Fruit fly (Drosophila melanogaster) whole organism, embryonic: Measurements from ENCODE around the gene sti.
A peak's percentile ranks its signal among the peaks of the same experiment; 100 is the strongest.

ENCODE experiments used
- Bdp1 ChIP-seq: fragments of 200-800 bp; sonication (Bioruptor generic); optimal IDR thresholded peaks from 3 replicates; lab custom pipeline; 2016; ENCODE audit warnings: missing biosample characterization, missing genetic modification characterization
- CG10209 ChIP-seq: fragments of 200-800 bp; sonication (Bioruptor generic); optimal IDR thresholded peaks from 3 replicates; lab custom pipeline; 2017; ENCODE audit warnings: missing biosample characterization, mild to moderate bottlenecking, missing genetic modification characterization, missing genetic modification reagents
- CG10267 ChIP-seq: fragments of 200-800 bp; sonication (Bioruptor generic); optimal IDR thresholded peaks from 2 replicates; lab custom pipeline; 2018; ENCODE audit warnings: missing biosample characterization, mild to moderate bottlenecking, missing genetic modification characterization, moderate library complexity
- CG11247 ChIP-seq: fragments of 200-800 bp; sonication (Bioruptor generic); IDR thresholded peaks from 2 replicates; pipeline ENCODE4 v1.3.6; 2022; ENCODE audit warnings: missing biosample characterization, missing genetic modification characterization
- CG12104 ChIP-seq: fragments of 200-800 bp; sonication (Bioruptor generic); optimal IDR thresholded peaks from 3 replicates; lab custom pipeline; 2016; ENCODE audit warnings: missing biosample characterization, missing genetic modification characterization
- CG12391 ChIP-seq: fragments of 200-800 bp; sonication (Bioruptor generic); optimal IDR thresholded peaks from 3 replicates; lab custom pipeline; 2018; ENCODE audit warnings: missing biosample characterization, mild to moderate bottlenecking, missing genetic modification characterization, moderate library complexity
- CG13894 ChIP-seq: fragments of 200-800 bp; sonication (Bioruptor generic); optimal IDR thresholded peaks from 3 replicates; lab custom pipeline; 2018; ENCODE audit warnings: missing biosample characterization, mild to moderate bottlenecking, missing genetic modification characterization, moderate library complexity
- CG14050 ChIP-seq: fragments of 200-800 bp; sonication (Bioruptor generic); IDR thresholded peaks from 3 replicates; pipeline ENCODE4 v1.3.6; 2022; ENCODE audit warnings: missing biosample characterization, missing genetic modification characterization
- CG17359 ChIP-seq: fragments of 200-800 bp; sonication (Bioruptor generic); optimal IDR thresholded peaks from 3 replicates; lab custom pipeline; 2018; ENCODE audit warnings: missing biosample characterization, mild to moderate bottlenecking, missing genetic modification characterization, moderate library complexity
- CG17361 ChIP-seq: fragments of 200-800 bp; sonication (Bioruptor generic); IDR thresholded peaks from 3 replicates; pipeline ENCODE4 v1.3.6; 2022; ENCODE audit warnings: missing biosample characterization, missing genetic modification characterization
- CG17612 ChIP-seq: fragments of 200-800 bp; sonication (Bioruptor generic); IDR thresholded peaks from 2 replicates; pipeline ENCODE4 v1.3.6; 2022; ENCODE audit warnings: missing biosample characterization, missing genetic modification characterization
- CG2129 ChIP-seq: fragments of 200-800 bp; sonication (Bioruptor generic); IDR thresholded peaks from 2 replicates; pipeline ENCODE4 v1.3.6; 2022; ENCODE audit warnings: missing biosample characterization, missing genetic modification characterization; ENCODE audit not compliant: partially characterized antibody
- CG3065 ChIP-seq: fragments of 200-800 bp; sonication (Bioruptor generic); optimal IDR thresholded peaks from 2 replicates; lab custom pipeline; 2016; ENCODE audit warnings: missing biosample characterization, missing genetic modification characterization
- CG32772 ChIP-seq: fragments of 200-800 bp; sonication (Bioruptor generic); IDR thresholded peaks from 2 replicates; pipeline ENCODE4 v1.3.6; 2022; ENCODE audit warnings: missing biosample characterization, missing genetic modification characterization
- CG34224 ChIP-seq: fragments of 200-800 bp; sonication (Bioruptor generic); IDR thresholded peaks from 3 replicates; pipeline ENCODE4 v1.3.6; 2022; ENCODE audit warnings: missing biosample characterization, missing genetic modification characterization; ENCODE audit not compliant: partially characterized antibody
- CG4328 ChIP-seq: fragments of 200-800 bp; sonication (Bioruptor generic); optimal IDR thresholded peaks from 3 replicates; lab custom pipeline; 2017; ENCODE audit warnings: missing biosample characterization, missing genetic modification reagents, missing genetic modification characterization
- CG4820 ChIP-seq: fragments of 200-800 bp; sonication (Bioruptor generic); optimal IDR thresholded peaks from 3 replicates; lab custom pipeline; 2016; ENCODE audit warnings: missing biosample characterization, missing genetic modification characterization
- CG6254 ChIP-seq: fragments of 200-800 bp; sonication (Bioruptor generic); optimal IDR thresholded peaks from 3 replicates; lab custom pipeline; 2017; ENCODE audit warnings: mild to moderate bottlenecking, missing biosample characterization, missing genetic modification reagents, missing genetic modification characterization
- CG6683 ChIP-seq: fragments of 200-800 bp; sonication (Bioruptor generic); optimal IDR thresholded peaks from 2 replicates; lab custom pipeline; 2017; ENCODE audit warnings: missing biosample characterization, mild to moderate bottlenecking, missing genetic modification characterization, missing genetic modification reagents
- CG6689 ChIP-seq: fragments of 200-800 bp; sonication (Bioruptor generic); IDR thresholded peaks from 2 replicates; pipeline ENCODE4 v1.3.6; 2022; ENCODE audit warnings: missing biosample characterization, missing genetic modification characterization
- CG6765 ChIP-seq: fragments of 200-800 bp; sonication (Bioruptor generic); optimal IDR thresholded peaks from 3 replicates; lab custom pipeline; 2017; ENCODE audit warnings: missing biosample characterization, mild to moderate bottlenecking, missing genetic modification characterization
- CG7839 ChIP-seq: fragments of 200-800 bp; sonication (Bioruptor generic); optimal IDR thresholded peaks from 3 replicates; lab custom pipeline; 2018; ENCODE audit warnings: missing biosample characterization, mild to moderate bottlenecking, missing genetic modification characterization, moderate library complexity
- Doc2 ChIP-seq: fragments of 200-800 bp; sonication (Bioruptor generic); IDR thresholded peaks from 2 replicates; pipeline ENCODE4 v1.3.6; 2022; ENCODE audit warnings: missing biosample characterization, missing genetic modification characterization
- Doc3 ChIP-seq: fragments of 200-800 bp; sonication (Bioruptor generic); IDR thresholded peaks from 3 replicates; pipeline ENCODE4 v1.3.6; 2022; ENCODE audit warnings: missing biosample characterization, missing genetic modification characterization; ENCODE audit not compliant: partially characterized antibody
- Fer1 ChIP-seq: fragments of 200-800 bp; sonication (Bioruptor generic); optimal IDR thresholded peaks from 2 replicates; lab custom pipeline; 2017; ENCODE audit warnings: missing biosample characterization, mild to moderate bottlenecking, missing genetic modification characterization
- H15 ChIP-seq: fragments of 200-800 bp; sonication (Bioruptor generic); IDR thresholded peaks from 3 replicates; pipeline ENCODE4 v1.3.6; 2022; ENCODE audit warnings: missing biosample characterization, missing genetic modification characterization
- HLHmδ ChIP-seq: fragments of 200-800 bp; sonication (Bioruptor generic); optimal IDR thresholded peaks from 2 replicates; lab custom pipeline; 2018; ENCODE audit warnings: missing biosample characterization, mild to moderate bottlenecking, missing genetic modification characterization, moderate library complexity
- Hr39 ChIP-seq: fragments of >200 bp; optimal IDR thresholded peaks from 2 replicates; lab custom pipeline; 2017
- MESR4 ChIP-seq: fragments of 200-800 bp; sonication (Bioruptor generic); optimal IDR thresholded peaks from 2 replicates; lab custom pipeline; 2018; ENCODE audit warnings: missing biosample characterization, mild to moderate bottlenecking, missing genetic modification characterization, moderate library complexity
- Mes4 ChIP-seq: fragments of 200-800 bp; sonication (Bioruptor generic); optimal IDR thresholded peaks from 2 replicates; lab custom pipeline; 2016; ENCODE audit warnings: missing biosample characterization, missing genetic modification characterization
- NfI ChIP-seq: fragments of 200-800 bp; sonication (Bioruptor generic); optimal IDR thresholded peaks from 3 replicates; lab custom pipeline; 2018; ENCODE audit warnings: missing biosample characterization, mild to moderate bottlenecking, missing genetic modification characterization, moderate library complexity
- Spps ChIP-seq: fragments of 200-800 bp; sonication (Bioruptor generic); optimal IDR thresholded peaks from 2 replicates; lab custom pipeline; 2018; ENCODE audit warnings: missing biosample characterization, mild to moderate bottlenecking, missing genetic modification characterization
- Usf ChIP-seq: fragments of 200-800 bp; sonication (Bioruptor generic); optimal IDR thresholded peaks from 2 replicates; lab custom pipeline; 2017; ENCODE audit warnings: missing genotype, missing biosample characterization, missing genetic modification characterization
- ac ChIP-seq: fragments of 200-800 bp; sonication (Bioruptor generic); optimal IDR thresholded peaks from 3 replicates; lab custom pipeline; 2017; ENCODE audit warnings: missing biosample characterization, mild to moderate bottlenecking, missing genetic modification characterization
- bbx ChIP-seq: fragments of 200-800 bp; sonication (Bioruptor generic); IDR thresholded peaks from 2 replicates; pipeline ENCODE4 v1.3.6; 2022; ENCODE audit warnings: missing biosample characterization, missing genetic modification characterization; ENCODE audit not compliant: partially characterized antibody
- ems ChIP-seq: fragments of 200-800 bp; sonication (Bioruptor generic); optimal IDR thresholded peaks from 3 replicates; lab custom pipeline; 2016; ENCODE audit warnings: missing biosample characterization, missing genetic modification characterization
- eve ChIP-seq, 2 experiments: fragments of >200 bp; optimal IDR thresholded peaks; 2 replicates each; lab custom pipeline; 2017; ENCODE audit warnings: missing biosample characterization in 2 of 2, missing genetic modification characterization in 2 of 2
- fd96Cb ChIP-seq: fragments of 200-800 bp; sonication (Bioruptor generic); optimal IDR thresholded peaks from 2 replicates; lab custom pipeline; 2018; ENCODE audit warnings: missing biosample characterization, mild to moderate bottlenecking, missing genetic modification characterization, moderate library complexity
- gcm2 ChIP-seq: fragments of 200-800 bp; sonication (Bioruptor generic); optimal IDR thresholded peaks from 2 replicates; lab custom pipeline; 2016; ENCODE audit warnings: missing biosample characterization, missing genetic modification characterization
- klu ChIP-seq: fragments of 200-800 bp; sonication (Bioruptor generic); IDR thresholded peaks from 2 replicates; pipeline ENCODE4 v1.3.6; 2022; ENCODE audit warnings: missing biosample characterization, missing genetic modification characterization
- knrl ChIP-seq: fragments of 200-800 bp; sonication (Bioruptor generic); IDR thresholded peaks from 3 replicates; pipeline ENCODE4 v1.3.6; 2022; ENCODE audit warnings: missing biosample characterization, missing genetic modification characterization; ENCODE audit not compliant: partially characterized antibody
- lbe ChIP-seq: fragments of 200-800 bp; sonication (Bioruptor generic); optimal IDR thresholded peaks from 2 replicates; lab custom pipeline; 2016; ENCODE audit warnings: missing biosample characterization, mild to moderate bottlenecking, missing genetic modification characterization
- mam ChIP-seq: fragments of 200-800 bp; sonication (Bioruptor generic); optimal IDR thresholded peaks from 3 replicates; lab custom pipeline; 2016; ENCODE audit warnings: missing biosample characterization, missing genetic modification characterization
- odd ChIP-seq: fragments of 200-800 bp; sonication (Bioruptor generic); optimal IDR thresholded peaks from 2 replicates; lab custom pipeline; 2017; ENCODE audit warnings: missing biosample characterization, mild to moderate bottlenecking, missing genetic modification characterization
- otp ChIP-seq: fragments of 200-800 bp; sonication (Bioruptor generic); IDR thresholded peaks from 3 replicates; pipeline ENCODE4, ENCODE4 v1.3.6; 2022; ENCODE audit warnings: missing biosample characterization, missing genetic modification characterization
- pfk ChIP-seq: fragments of 200-800 bp; sonication (Bioruptor generic); optimal IDR thresholded peaks from 2 replicates; lab custom pipeline; 2018; ENCODE audit warnings: missing biosample characterization, mild to moderate bottlenecking, missing genetic modification characterization, moderate library complexity
- pho ChIP-seq: fragments of 200-800 bp; sonication (Bioruptor generic); optimal IDR thresholded peaks from 2 replicates; lab custom pipeline; 2016; ENCODE audit warnings: missing biosample characterization, missing genetic modification characterization
- rib ChIP-seq: fragments of 200-800 bp; sonication (Bioruptor generic); IDR thresholded peaks from 2 replicates; pipeline ENCODE4 v1.3.6; 2022; ENCODE audit warnings: missing biosample characterization, missing genetic modification characterization
- tgo ChIP-seq: fragments of 200-800 bp; sonication (Bioruptor generic); IDR thresholded peaks from 3 replicates; pipeline ENCODE4 v1.3.6; 2022; ENCODE audit warnings: missing biosample characterization, missing genetic modification characterization
- tup ChIP-seq: fragments of 200-800 bp; sonication (Bioruptor generic); optimal IDR thresholded peaks from 2 replicates; lab custom pipeline; 2016; ENCODE audit warnings: missing biosample characterization, mild to moderate bottlenecking, missing genetic modification characterization, moderate library complexity
- zen2 ChIP-seq: fragments of 200-800 bp; sonication (Bioruptor generic); IDR thresholded peaks from 3 replicates; pipeline ENCODE4 v1.3.6; 2022; ENCODE audit warnings: missing biosample characterization, missing genetic modification characterization; ENCODE audit not compliant: partially characterized antibody

sti gene

DNA sequence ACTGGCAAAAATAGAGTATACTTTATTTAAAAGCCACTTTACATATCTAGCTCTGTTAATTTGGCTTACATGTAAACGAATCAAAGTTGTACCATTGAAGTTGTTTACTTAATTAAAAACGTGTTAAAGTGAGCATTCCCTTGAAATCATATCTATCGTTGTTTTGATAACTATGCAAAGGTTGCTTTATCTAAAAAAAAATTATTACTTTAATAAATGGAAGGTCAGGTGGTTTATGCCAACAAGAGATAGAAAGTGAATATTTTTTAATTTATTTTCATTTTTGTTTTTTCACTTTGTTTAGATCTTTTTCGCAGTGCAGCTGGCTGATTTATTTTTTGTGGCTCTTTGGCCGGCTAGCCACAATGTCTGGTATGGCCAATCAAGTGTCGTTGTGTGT is 31.7 kb downstream of the sti start (continued):
- TF ChIP-seq klu (GFP tag; lab: Robert Waterston, UW) (peak; percentile 61; the same call in 1 of the 2 replicates), CG32772 (GFP tag; lab: Robert Waterston, UW) (peak; percentile 44; the same call in 1 of the 2 replicates), CG6254 (peak; percentile 68), CG6689 (GFP tag; lab: Robert Waterston, UW) (peak; percentile 77), knrl (no peak), tgo (peak; percentile 80), tup (no peak), H15 (GFP tag; lab: Robert Waterston, UW) (peak; percentile 62; the same call in 1 of the 3 replicates), ac (GFP tag; lab: Kevin White, UChicago) (no peak), HLHmδ (GFP tag; lab: Kevin White, UChicago) (no peak), ems (peak; percentile 65), CG2129 (GFP tag; lab: Robert Waterston, UW) (no peak), gcm2 (peak; percentile 48), Mes4 (GFP tag; lab: Kevin White, UChicago) (peak; percentile 59), CG17359 (tag; lab: Kevin White, UChicago) (peak; percentile 79), pfk (GFP tag; lab: Kevin White, UChicago) (no peak), CG14050 (GFP tag; lab: Robert Waterston, UW) (peak; percentile 62), mam (peak; percentile 45), Doc3 (no peak), odd (peak; percentile 76), Bdp1 (peak; percentile 40), CG12391 (tag; lab: Kevin White, UChicago) (peak; percentile 81), Fer1 (GFP tag; lab: Kevin White, UChicago) (peak; percentile 72), eve (GFP tag; optimal IDR thresholded peaks at IDR 0.05; lab: Kevin White, UChicago) (peak in 1 of 2 experiments; percentile 93), otp (no peak), CG34224 (no peak), CG10209 (GFP tag; lab: Kevin White, UChicago) (peak; percentile 75), MESR4 (no peak), fd96Cb (peak; percentile 84), CG12104 (GFP tag; lab: Kevin White, UChicago) (peak; percentile 75), CG4820 (GFP tag; lab: Kevin White, UChicago) (peak; percentile 67), CG10267 (tag; lab: Kevin White, UChicago) (peak; percentile 14), Doc2 (GFP tag; lab: Robert Waterston, UW) (no peak), NfI (GFP tag; lab: Kevin White, UChicago) (peak; percentile 63), CG17612 (GFP tag; lab: Robert Waterston, UW) (no peak; the same call in 1 of the 2 replicates), Usf (no peak), pho (no peak), zen2 (GFP tag; lab: Robert Waterston, UW) (no peak), CG13894 (tag; lab: Kevin White, UChicago) (no peak), CG17361 (GFP tag; lab: Robert Waterston, UW) (peak; percentile 88), Hr39 (lab: Kevin White, UChicago) (no peak), CG6683 (GFP tag; lab: Kevin White, UChicago) (peak; percentile 19), CG6765 (peak; percentile 54), bbx (GFP tag; lab: Robert Waterston, UW) (no peak), CG3065 (peak; percentile 24), Spps (tag; lab: Kevin White, UChicago) (no peak), lbe (no peak), rib (GFP tag; lab: Robert Waterston, UW) (peak; percentile 9; the same call in 1 of the 2 replicates), CG4328 (GFP tag; lab: Kevin White, UChicago) (no peak), CG11247 (GFP tag; lab: Robert Waterston, UW) (peak; percentile 47; the same call in 1 of the 2 replicates), CG7839 (tag; lab: Kevin White, UChicago) (peak; percentile 84)
